Fruit fly (Drosophila melanogaster): Measurements from ENCODE around the gene CG31673.

dm6 chr2L:20788050-20788449 lies 41.4 kb upstream of the CG31673 start:
- TF ChIP-seq CG34367 (tag; optimal IDR thresholded peaks at IDR 0.05) (no peak), Ets98B (GFP tag; IDR thresholded peaks at IDR 0.05) (no peak), CG8301 (tag; optimal IDR thresholded peaks at IDR 0.05) (no peak), CG9948 (tag; optimal IDR thresholded peaks at IDR 0.05) (no peak), fd96Ca (GFP tag; IDR thresholded peaks at IDR 0.05) (no peak)
